Worm (Caenorhabditis elegans): Measurements from ENCODE around the gene srx-67.

Gene srx-67

DNA sequence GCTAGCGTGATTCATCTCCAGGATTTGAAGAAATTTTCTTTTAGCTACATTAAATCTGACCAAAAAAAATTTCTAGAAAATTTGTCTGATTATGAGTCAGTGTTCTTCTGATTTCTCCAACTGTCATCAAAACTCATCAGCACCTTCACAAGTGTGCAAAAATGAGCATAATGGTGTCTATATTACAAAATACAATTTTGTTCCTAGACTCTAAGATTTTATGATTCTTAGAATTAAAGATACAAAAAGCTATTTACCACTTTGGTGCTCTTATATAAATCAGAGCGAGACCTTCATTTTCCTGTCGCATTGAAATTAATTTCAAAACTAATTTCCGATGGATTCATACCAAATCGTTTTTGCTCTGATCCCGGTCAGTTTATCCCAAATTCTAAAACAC, 4.1 kb upstream of the srx-67 start, which contains the start of gene srx-68:
Gene srx-68 (plus strand): TSS at position 301 of the 400 bp plus-strand sequence.
- no peak for TF ChIP-seq duxl-1 (tag; optimal IDR thresholded peaks at IDR 0.05; ENCODE audit: poor library complexity)
- TF ChIP-seq lin-15B (tag; optimal IDR thresholded peaks at IDR 0.05), result no peak
- TF ChIP-seq spr-1 (tag; optimal IDR thresholded peaks at IDR 0.05), result no peak
- TF ChIP-seq mxl-3 (GFP tag; optimal IDR thresholded peaks at IDR 0.05), result no peak
- no peak for TF ChIP-seq ztf-11 (tag; optimal IDR thresholded peaks at IDR 0.05)
- no peak for TF ChIP-seq aly-2 (tag; optimal IDR thresholded peaks at IDR 0.05)
- no peak for TF ChIP-seq saeg-2 (GFP tag; IDR thresholded peaks at IDR 0.05)
- TF ChIP-seq unc-62 (GFP tag; optimal IDR thresholded peaks at IDR 0.05 in 1 of 2), result no peak
- no peak for TF ChIP-seq unc-62 (tag; optimal IDR thresholded peaks at IDR 0.05)
- no peak for TF ChIP-seq egl-43 (GFP tag; IDR thresholded peaks at IDR 0.05)

DNA sequence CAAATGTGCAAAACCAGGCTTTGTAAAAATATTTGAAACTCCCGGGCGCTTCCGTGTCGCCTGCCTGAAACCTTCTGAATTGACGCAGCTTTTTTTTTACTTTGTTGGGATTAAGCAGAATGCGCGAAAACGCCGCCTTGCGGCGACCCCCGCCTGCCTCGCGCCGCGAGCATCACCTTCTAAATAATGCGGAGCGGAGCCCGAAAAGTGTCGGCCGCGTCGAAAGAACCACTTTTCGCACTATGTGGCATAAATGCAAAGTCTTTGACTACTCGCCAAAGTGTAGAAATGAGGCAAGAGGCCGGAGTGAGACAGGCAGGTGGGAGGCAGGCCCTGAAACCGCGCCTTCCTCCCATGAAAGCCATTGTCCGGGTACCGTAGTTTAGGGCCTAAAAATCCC, 3.4 kb upstream of the srx-67 start:
- TF ChIP-seq unc-62 (GFP tag; optimal IDR thresholded peaks at IDR 0.05 in 1 of 2) (peak in 1 of 2 experiments; percentile 29), unc-62 (tag; optimal IDR thresholded peaks at IDR 0.05) (no peak), dmd-8 (GFP tag; IDR thresholded peaks at IDR 0.05) (no peak), egl-43 (GFP tag; IDR thresholded peaks at IDR 0.05) (0 out of 2 replicates have a peak, but pooled peaks have one; percentile 9), aha-1 (tag) (peak; percentile 76), mep-1 (tag; optimal IDR thresholded peaks at IDR 0.05) (no peak), set-16 (GFP tag; IDR thresholded peaks at IDR 0.05) (peak; percentile 67)

DNA sequence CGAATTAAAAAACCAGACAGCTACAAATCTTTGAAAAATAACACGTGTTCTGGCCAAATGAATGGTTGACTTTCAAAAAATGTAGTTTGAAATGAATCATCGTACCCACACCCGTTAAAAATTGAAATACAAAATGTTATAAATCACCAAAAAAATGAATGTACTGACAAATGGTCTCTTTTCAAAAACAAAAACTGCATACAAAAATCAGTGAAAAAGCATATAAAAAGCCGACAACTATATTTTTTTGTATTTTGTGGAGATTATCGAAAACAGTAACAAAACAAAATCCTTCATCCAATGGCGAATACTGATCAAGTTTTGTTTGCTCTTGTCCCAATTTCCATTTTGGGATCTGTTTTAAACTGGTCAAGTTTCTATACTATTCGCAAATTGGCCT, 2.7 kb downstream of the srx-67 start, which contains the start of gene srx-66:
Gene srx-66 (plus strand): TSS at position 301 of the 400 bp plus-strand sequence.
- TF ChIP-seq sdz-12 (GFP tag; optimal IDR thresholded peaks at IDR 0.05) (no peak), hmg-1.1 (GFP tag; IDR thresholded peaks at IDR 0.05) (no peak), mes-2 (tag; optimal IDR thresholded peaks at IDR 0.05; ENCODE audit: poor library complexity, severe bottlenecking) (no peak), R02D3.7 (tag; optimal IDR thresholded peaks at IDR 0.05) (no peak), jun-1 (tag; optimal IDR thresholded peaks at IDR 0.05) (no peak), attf-4 (tag; optimal IDR thresholded peaks at IDR 0.05) (no peak), pqm-1 (tag; optimal IDR thresholded peaks at IDR 0.05) (no peak), duxl-1 (tag; optimal IDR thresholded peaks at IDR 0.05; ENCODE audit: poor library complexity) (no peak), unc-62 (GFP tag; optimal IDR thresholded peaks at IDR 0.05 in 1 of 2) (no peak), unc-62 (tag; optimal IDR thresholded peaks at IDR 0.05) (no peak), zfp-3 (GFP tag; conservative IDR thresholded peaks at IDR 0.05) (no peak), nhr-10 (tag; optimal IDR thresholded peaks at IDR 0.05) (no peak), nhr-42 (GFP tag; IDR thresholded peaks at IDR 0.05) (no peak), zag-1 (tag; optimal IDR thresholded peaks at IDR 0.05) (no peak), php-3 (GFP tag; IDR thresholded peaks at IDR 0.05) (no peak)

DNA sequence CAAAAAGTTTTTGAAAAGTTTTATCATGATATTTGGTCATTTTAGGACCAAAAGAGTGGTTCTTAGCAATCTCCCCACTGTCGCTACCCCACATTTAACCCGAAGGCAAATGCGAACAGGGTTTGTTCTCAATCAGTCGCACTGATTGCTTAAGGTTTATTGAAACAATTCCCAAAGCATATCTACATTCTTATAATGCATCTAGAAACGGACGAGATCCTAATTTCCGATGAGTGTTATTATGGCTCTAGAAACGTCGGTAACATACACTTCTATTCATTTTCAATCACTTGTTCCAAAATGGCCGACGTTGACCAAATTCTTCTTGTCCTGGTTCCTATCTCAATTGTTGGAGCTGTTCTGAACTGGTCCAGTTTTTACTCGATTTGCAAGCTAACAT, 5.1 kb downstream of the srx-67 start, which contains the start of gene srx-65:
Gene srx-65 (plus strand): TSS at position 301 of the 400 bp plus-strand sequence.
- no peak for TF ChIP-seq hmg-1.1 (GFP tag; IDR thresholded peaks at IDR 0.05)
- no peak for TF ChIP-seq ceh-82 (tag; optimal IDR thresholded peaks at IDR 0.05)
- TF ChIP-seq ztf-7 (tag; optimal IDR thresholded peaks at IDR 0.05), result no peak
- TF ChIP-seq daf-8 (GFP tag; IDR thresholded peaks at IDR 0.05), result no peak
- no peak for TF ChIP-seq nhr-77 (tag; optimal IDR thresholded peaks at IDR 0.05)
- TF ChIP-seq unc-62 (GFP tag; optimal IDR thresholded peaks at IDR 0.05 in 1 of 2), result no peak
- no peak for TF ChIP-seq unc-62 (tag; optimal IDR thresholded peaks at IDR 0.05)
- no peak for TF ChIP-seq F37D6.2 (tag; optimal IDR thresholded peaks at IDR 0.05)
- TF ChIP-seq lin-29 (GFP tag; IDR thresholded peaks at IDR 0.05), result no peak
- no peak for TF ChIP-seq hif-1 (tag; optimal IDR thresholded peaks at IDR 0.05)
- no peak for TF ChIP-seq nhr-28 (tag; optimal IDR thresholded peaks at IDR 0.05)
- no peak for TF ChIP-seq dmd-6 (GFP tag; IDR thresholded peaks at IDR 0.05)

DNA sequence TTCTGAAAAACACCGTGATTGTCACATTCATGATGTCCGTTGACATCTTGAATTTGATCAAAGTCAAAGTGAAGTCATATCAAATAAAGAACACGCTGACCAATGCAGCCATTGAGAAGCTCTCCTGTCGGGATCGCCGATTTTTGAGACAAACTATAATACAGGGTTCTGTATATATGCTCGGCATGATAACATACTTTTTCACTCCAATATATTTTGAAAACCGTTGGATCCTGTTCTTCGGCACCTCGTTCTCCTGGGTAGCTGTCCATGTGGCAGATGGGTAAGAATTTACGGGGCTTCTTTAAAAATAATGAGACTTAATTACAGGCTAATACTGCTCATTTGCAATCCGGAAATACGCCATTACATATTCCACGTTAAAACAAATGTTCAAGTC, 6.0 kb downstream of the srx-67 start:
- TF ChIP-seq dmd-9 (GFP tag; IDR thresholded peaks at IDR 0.05) (no peak), unc-62 (GFP tag; optimal IDR thresholded peaks at IDR 0.05 in 1 of 2) (peak in 1 of 2 experiments; percentile 97), unc-62 (tag; optimal IDR thresholded peaks at IDR 0.05) (no peak)

Data from whole organism, L4 larva.